Worm (Caenorhabditis elegans): ENCODE data around the gene str-85.

Gene str-85

DNA sequence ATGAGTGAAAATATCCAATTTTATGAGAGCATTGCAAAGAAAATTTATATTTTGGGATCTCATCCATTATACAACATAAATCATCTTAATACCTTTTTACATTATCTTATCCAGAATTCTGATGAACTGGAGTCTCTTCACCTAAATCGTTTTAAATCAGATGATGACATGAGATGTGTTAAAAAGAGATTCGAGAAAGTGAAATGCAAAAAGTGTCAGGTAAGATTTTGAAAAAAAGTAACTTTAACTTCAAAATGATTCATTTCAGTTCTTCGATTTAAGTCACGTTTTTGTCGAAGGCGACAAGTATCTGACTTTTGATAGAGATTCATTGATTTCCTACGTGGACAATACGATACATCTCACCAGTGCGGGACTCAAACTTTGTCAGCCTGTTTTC is 33.2 kb upstream of the str-85 start:
- TF ChIP-seq unc-55 (GFP tag; optimal IDR thresholded peaks at IDR 0.05) (no peak), pat-9 (tag; optimal IDR thresholded peaks at IDR 0.05) (no peak), ttx-3 (tag; optimal IDR thresholded peaks at IDR 0.05) (no peak), C08G9.2 (tag; optimal IDR thresholded peaks at IDR 0.05) (no peak), hlh-30 (tag; optimal IDR thresholded peaks at IDR 0.05; ENCODE audit: insufficient read depth) (no peak), ceh-22 (tag; optimal IDR thresholded peaks at IDR 0.05) (no peak), nhr-11 (tag; optimal IDR thresholded peaks at IDR 0.05) (no peak), ceh-34 (tag; optimal IDR thresholded peaks at IDR 0.05) (no peak), hlh-13 (GFP tag; optimal IDR thresholded peaks at IDR 0.05) (no peak), ceh-2 (tag; optimal IDR thresholded peaks at IDR 0.05) (no peak), hlh-6 (tag; optimal IDR thresholded peaks at IDR 0.05) (no peak), dmd-4 (tag; optimal IDR thresholded peaks at IDR 0.05; ENCODE audit: borderline replicate concordance) (no peak), mec-3 (tag; optimal IDR thresholded peaks at IDR 0.05; ENCODE audit: borderline replicate concordance) (no peak), che-1 (tag; optimal IDR thresholded peaks at IDR 0.05) (no peak), npax-4 (tag; optimal IDR thresholded peaks at IDR 0.05) (no peak), ets-4 (tag; optimal IDR thresholded peaks at IDR 0.05) (no peak), syd-9 (tag; optimal IDR thresholded peaks at IDR 0.05) (no peak)

DNA sequence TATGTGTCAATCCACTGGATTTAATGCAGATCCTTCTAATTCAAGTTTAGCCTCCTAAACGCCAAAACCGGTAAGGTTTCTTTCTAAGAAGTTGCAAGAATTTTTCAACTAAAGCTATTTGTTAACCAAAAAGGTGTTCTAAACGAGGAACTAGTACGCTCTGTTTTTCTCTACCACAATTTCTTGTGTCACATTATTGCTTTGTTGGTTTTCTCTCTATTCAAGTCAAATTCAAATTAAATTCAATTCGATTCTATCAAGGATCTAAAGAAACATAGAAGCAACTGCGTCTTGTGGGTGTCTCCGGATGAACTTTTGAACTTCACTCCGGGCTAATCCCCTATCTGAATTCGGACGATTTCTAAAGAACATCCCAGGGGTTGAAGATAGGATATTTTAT is 30.8 kb upstream of the str-85 start, which contains the start of gene oac-40:
Gene oac-40, plus strand, starts transcription at position 301 of the 400 bp plus-strand sequence.
- no peak for TF ChIP-seq ceh-14 (tag; optimal IDR thresholded peaks at IDR 0.05)
- TF ChIP-seq tbx-7 (tag; optimal IDR thresholded peaks at IDR 0.05) = no peak
- TF ChIP-seq sox-2 (GFP tag; IDR thresholded peaks at IDR 0.05) = no peak
- no peak for TF ChIP-seq ceh-9 (tag; optimal IDR thresholded peaks at IDR 0.05)
- TF ChIP-seq ceh-31 (tag; optimal IDR thresholded peaks at IDR 0.05) = no peak
- no peak for TF ChIP-seq syd-9 (tag; optimal IDR thresholded peaks at IDR 0.05)
- TF ChIP-seq nhr-11 (tag; optimal IDR thresholded peaks at IDR 0.05) = no peak
- no peak for TF ChIP-seq unc-86 (tag; optimal IDR thresholded peaks at IDR 0.05)
- no peak for TF ChIP-seq ceh-18 (tag; optimal IDR thresholded peaks at IDR 0.05)
- TF ChIP-seq ama-1 (optimal IDR thresholded peaks at IDR 0.05) = no peak
- no peak for TF ChIP-seq zip-5 (tag; optimal IDR thresholded peaks at IDR 0.05)
- no peak for TF ChIP-seq pha-4 (tag; optimal IDR thresholded peaks at IDR 0.05)
- no peak for TF ChIP-seq ceh-30 (tag; optimal IDR thresholded peaks at IDR 0.05)
- no peak for TF ChIP-seq tbx-2 (tag; optimal IDR thresholded peaks at IDR 0.05)
- TF ChIP-seq elt-2 (tag; optimal IDR thresholded peaks at IDR 0.05) = no peak
- TF ChIP-seq fax-1 (tag; optimal IDR thresholded peaks at IDR 0.05) = no peak
- no peak for TF ChIP-seq C08G9.2 (tag; optimal IDR thresholded peaks at IDR 0.05)
- TF ChIP-seq pat-9 (tag; optimal IDR thresholded peaks at IDR 0.05) = no peak

DNA sequence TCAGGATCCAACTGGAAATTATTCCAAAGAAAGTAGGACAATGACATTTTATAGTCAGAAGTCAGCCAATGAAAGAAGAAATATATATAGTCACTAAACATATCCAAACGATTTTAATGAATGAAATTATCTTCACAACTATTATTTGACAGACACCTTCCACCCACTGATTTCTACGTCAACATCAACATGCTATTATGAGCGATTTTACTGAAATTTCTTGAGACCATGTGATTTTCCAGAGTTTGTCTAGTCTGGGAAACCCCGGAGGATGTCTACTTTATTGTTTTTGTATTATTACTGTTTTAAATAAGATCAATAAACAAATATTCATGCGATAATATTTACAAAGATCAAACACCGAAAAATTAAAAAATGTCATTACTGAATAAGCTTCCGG is 29.9 kb upstream of the str-85 start, which contains the start of gene srt-18:
Gene srt-18, minus strand, starts transcription at position 101 of the 400 bp plus-strand sequence.
- TF ChIP-seq pqm-1 (tag; optimal IDR thresholded peaks at IDR 0.05) = no peak
- no peak for TF ChIP-seq C38D4.7 (GFP tag; optimal IDR thresholded peaks at IDR 0.05)
- TF ChIP-seq sox-2 (GFP tag; IDR thresholded peaks at IDR 0.05) = no peak
- TF ChIP-seq ceh-24 (tag; optimal IDR thresholded peaks at IDR 0.05) = no peak

DNA sequence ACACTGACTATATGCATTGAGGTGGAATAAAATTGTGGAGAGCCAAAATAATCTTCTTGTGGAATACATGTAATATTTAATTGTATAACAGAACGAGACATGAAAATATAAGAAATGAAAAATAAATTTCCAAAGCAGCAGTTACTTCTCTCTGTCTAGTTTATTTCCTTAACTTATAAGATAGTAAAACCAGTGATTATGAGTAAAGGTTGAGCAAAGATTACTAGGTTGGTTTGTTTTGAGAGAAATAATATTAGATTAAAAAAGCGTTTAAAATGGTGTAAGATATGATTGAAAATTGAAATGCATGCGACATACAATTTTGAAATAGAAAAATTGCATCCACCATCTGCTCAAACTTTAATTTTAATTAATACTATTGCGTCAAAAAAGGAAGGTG is 28.1 kb upstream of the str-85 start, which contains the start of gene srh-201:
Gene srh-201, minus strand, starts transcription at position 101 of the 400 bp plus-strand sequence.
- TF ChIP-seq hlh-30 (tag; optimal IDR thresholded peaks at IDR 0.05; ENCODE audit: insufficient read depth) (no peak), ceh-45 (GFP tag; IDR thresholded peaks at IDR 0.05) (no peak), F13H6.1 (tag; optimal IDR thresholded peaks at IDR 0.05) (no peak), zip-5 (tag; optimal IDR thresholded peaks at IDR 0.05) (no peak), nfya-1 (tag; optimal IDR thresholded peaks at IDR 0.05) (no peak), C08G9.2 (tag; optimal IDR thresholded peaks at IDR 0.05) (no peak), ceh-14 (tag; optimal IDR thresholded peaks at IDR 0.05) (no peak), sdc-2 (tag; optimal IDR thresholded peaks at IDR 0.05) (no peak), tbx-7 (tag; optimal IDR thresholded peaks at IDR 0.05) (no peak), unc-3 (GFP tag; conservative IDR thresholded peaks at IDR 0.05) (no peak), unc-3 (tag; optimal IDR thresholded peaks at IDR 0.05) (no peak), pag-3 (tag; optimal IDR thresholded peaks at IDR 0.05; ENCODE audit: borderline replicate concordance) (no peak), hlh-13 (GFP tag; optimal IDR thresholded peaks at IDR 0.05) (no peak), ama-1 (optimal IDR thresholded peaks at IDR 0.05) (no peak), pat-9 (tag; optimal IDR thresholded peaks at IDR 0.05) (no peak), che-1 (tag; optimal IDR thresholded peaks at IDR 0.05) (no peak), sox-2 (GFP tag; IDR thresholded peaks at IDR 0.05) (no peak), fax-1 (tag; optimal IDR thresholded peaks at IDR 0.05) (no peak), sox-4 (tag; optimal IDR thresholded peaks at IDR 0.05) (no peak), hlh-15 (tag; optimal IDR thresholded peaks at IDR 0.05) (no peak)

All from whole organism, late embryonic.